Worm (Caenorhabditis elegans) whole organism, late embryonic: ENCODE data around the gene oac-4.

Experiments
- C38D4.7 ChIP-seq: fragments of 200-800 bp; sonication (Bioruptor generic); optimal IDR thresholded peaks from 2 replicates; lab custom pipeline; 2018; ENCODE audit warnings: mild to moderate bottlenecking, missing genetic modification characterization, moderate library complexity, missing compliant biosample characterization
- F13H6.1 ChIP-seq: sonication (generic microtip); optimal IDR thresholded peaks from 2 replicates; lab custom pipeline; 2016; ENCODE audit warnings: missing genetic modification characterization, missing compliant biosample characterization
- K02D7.2 ChIP-seq: sonication (generic microtip); optimal IDR thresholded peaks from 2 replicates; lab custom pipeline; 2017; ENCODE audit warnings: mild to moderate bottlenecking, missing genetic modification characterization, missing compliant biosample characterization
- K09A11.1 ChIP-seq: sonication (generic microtip); optimal IDR thresholded peaks from 2 replicates; lab custom pipeline; 2017; ENCODE audit warnings: antibody characterized with exemption, mild to moderate bottlenecking, missing genetic modification characterization, missing compliant biosample characterization; ENCODE audit not compliant: insufficient read depth
- T23F11.4 ChIP-seq: fragments of 200-800 bp; sonication (Bioruptor generic); optimal IDR thresholded peaks from 2 replicates; lab custom pipeline; 2018; ENCODE audit warnings: mild to moderate bottlenecking, missing genetic modification characterization, missing compliant biosample characterization
- ceh-2 ChIP-seq: sonication (generic microtip); optimal IDR thresholded peaks from 2 replicates; lab custom pipeline; 2016; ENCODE audit warnings: missing genotype, missing genetic modification characterization, missing compliant biosample characterization
- ceh-22 ChIP-seq: sonication (generic microtip); optimal IDR thresholded peaks from 2 replicates; lab custom pipeline; 2017; ENCODE audit warnings: missing biosample characterization, missing genetic modification characterization
- ceh-31 ChIP-seq: sonication (generic microtip); optimal IDR thresholded peaks from 2 replicates; lab custom pipeline; 2016; ENCODE audit warnings: missing genetic modification characterization, missing compliant biosample characterization
- ceh-48 ChIP-seq: sonication (generic microtip); optimal IDR thresholded peaks from 2 replicates; lab custom pipeline; 2016; ENCODE audit warnings: missing genetic modification characterization, inconsistent platforms, missing compliant biosample characterization
- elt-4 ChIP-seq: sonication (generic microtip); optimal IDR thresholded peaks from 2 replicates; lab custom pipeline; 2016; ENCODE audit warnings: missing genetic modification characterization, missing compliant biosample characterization
- ets-4 ChIP-seq: sonication (generic microtip); optimal IDR thresholded peaks from 2 replicates; lab custom pipeline; 2016; ENCODE audit warnings: missing genetic modification characterization, missing compliant biosample characterization
- eyg-1 ChIP-seq: sonication (generic microtip); optimal IDR thresholded peaks from 2 replicates; lab custom pipeline; 2016; ENCODE audit warnings: missing genotype, missing genetic modification characterization, missing compliant biosample characterization
- fkh-10 ChIP-seq: fragments of 150-350 bp; optimal IDR thresholded peaks from 2 replicates; lab custom pipeline; 2014; ENCODE audit warnings: missing biosample characterization, missing genetic modification reagents, missing genetic modification characterization
- fkh-6 ChIP-seq: sonication (generic microtip); optimal IDR thresholded peaks from 2 replicates; lab custom pipeline; 2016; ENCODE audit warnings: missing genetic modification characterization, missing compliant biosample characterization
- hlh-13 ChIP-seq: fragments of 200-800 bp; sonication (Bioruptor generic); optimal IDR thresholded peaks from 2 replicates; lab custom pipeline; 2018; ENCODE audit warnings: mild to moderate bottlenecking, missing genetic modification characterization, missing compliant biosample characterization
- hlh-6 ChIP-seq: sonication (generic microtip); optimal IDR thresholded peaks from 2 replicates; lab custom pipeline; 2016; ENCODE audit warnings: missing genotype, missing genetic modification characterization, missing compliant biosample characterization
- hlh-8 ChIP-seq: sonication (generic microtip); optimal IDR thresholded peaks from 2 replicates; lab custom pipeline; 2016; ENCODE audit warnings: missing genotype, missing genetic modification characterization, missing compliant biosample characterization
- lin-11 ChIP-seq: fragments of 200-800 bp; sonication (Bioruptor generic); optimal IDR thresholded peaks from 2 replicates; lab custom pipeline; 2018; ENCODE audit warnings: mild to moderate bottlenecking, missing genetic modification characterization, missing compliant biosample characterization
- nfya-1 ChIP-seq: sonication (generic microtip); optimal IDR thresholded peaks from 2 replicates; lab custom pipeline; 2017; ENCODE audit warnings: missing genetic modification characterization, mild to moderate bottlenecking, missing compliant biosample characterization, antibody characterized with exemption, moderate library complexity
- nhr-11 ChIP-seq: fragments of 150-350 bp; optimal IDR thresholded peaks from 2 replicates; lab custom pipeline; 2014; ENCODE audit warnings: missing biosample characterization, missing genetic modification characterization
- nhr-232 ChIP-seq: sonication (generic microtip); optimal IDR thresholded peaks from 2 replicates; lab custom pipeline; 2016; ENCODE audit warnings: missing genetic modification characterization, missing compliant biosample characterization
- odd-2 ChIP-seq: sonication (generic microtip); optimal IDR thresholded peaks from 2 replicates; lab custom pipeline; 2017; ENCODE audit warnings: antibody characterized with exemption, mild to moderate bottlenecking, missing genetic modification characterization, missing compliant biosample characterization
- pag-3 ChIP-seq: sonication (generic microtip); optimal IDR thresholded peaks from 2 replicates; lab custom pipeline; 2016; ENCODE audit warnings: missing compliant biosample characterization, missing genetic modification characterization, borderline replicate concordance
- pat-9 ChIP-seq: fragments of 200-800 bp; sonication (Bioruptor generic); optimal IDR thresholded peaks from 2 replicates; lab custom pipeline; 2018; ENCODE audit warnings: mild to moderate bottlenecking, missing genetic modification characterization, moderate library complexity, missing compliant biosample characterization
- pha-4 ChIP-seq: fragments of 150-350 bp; optimal IDR thresholded peaks from 2 replicates; lab custom pipeline; 2018; ENCODE audit warnings: missing biosample characterization, missing genetic modification reagents, missing genetic modification characterization
- pqm-1 ChIP-seq: sonication (generic microtip); optimal IDR thresholded peaks from 2 replicates; lab custom pipeline; 2016; ENCODE audit warnings: missing genetic modification characterization, missing compliant biosample characterization
- ref-2 ChIP-seq: sonication (generic microtip); optimal IDR thresholded peaks from 2 replicates; lab custom pipeline; 2016; ENCODE audit warnings: missing genetic modification characterization, missing compliant biosample characterization
- rnt-1 ChIP-seq: sonication (generic microtip); optimal IDR thresholded peaks from 2 replicates; lab custom pipeline; 2016; ENCODE audit warnings: missing genetic modification characterization, missing compliant biosample characterization
- sox-2 ChIP-seq: fragments of 200-800 bp; sonication (Bioruptor generic); IDR thresholded peaks from 2 replicates; pipeline ENCODE4 v1.3.6; 2022; ENCODE audit warnings: missing genetic modification reagents, missing genetic modification characterization, missing compliant biosample characterization
- tbx-2 ChIP-seq: sonication (generic microtip); optimal IDR thresholded peaks from 2 replicates; lab custom pipeline; 2016; ENCODE audit warnings: missing genetic modification characterization, missing compliant biosample characterization
- unc-42 ChIP-seq: sonication (generic microtip); optimal IDR thresholded peaks from 2 replicates; lab custom pipeline; 2016; ENCODE audit warnings: missing genotype, missing genetic modification characterization, missing compliant biosample characterization
- unc-55 ChIP-seq: sonication (generic microtip); optimal IDR thresholded peaks from 2 replicates; lab custom pipeline; 2017; ENCODE audit warnings: missing biosample characterization, missing genetic modification reagents, missing genetic modification characterization
- unc-86 ChIP-seq: sonication (generic microtip); optimal IDR thresholded peaks from 2 replicates; lab custom pipeline; 2016; ENCODE audit warnings: missing genetic modification characterization, missing compliant biosample characterization
- ztf-16 ChIP-seq: sonication (generic microtip); optimal IDR thresholded peaks from 2 replicates; lab custom pipeline; 2017; ENCODE audit warnings: missing genetic modification characterization, missing compliant biosample characterization

oac-4 gene

ce11 chrII:3835915-3836314 is at the start of gene oac-4:
TSS of gene oac-4 (minus strand) at chrII:3836015.
- TF ChIP-seq unc-42 (tag; lab: Kevin White, UChicago), result no peak
- no peak for TF ChIP-seq ztf-16 (tag; lab: Kevin White, UChicago)
- no peak for TF ChIP-seq F13H6.1
- no peak for TF ChIP-seq ceh-22 (tag; lab: Kevin White, UChicago)
- no peak for TF ChIP-seq lin-11 (tag; lab: Kevin White, UChicago)
- no peak for TF ChIP-seq rnt-1 (tag; lab: Kevin White, UChicago)
- TF ChIP-seq T23F11.4 (GFP tag; lab: Kevin White, UChicago), result no peak
- no peak for TF ChIP-seq ceh-48 (tag; lab: Kevin White, UChicago)
- TF ChIP-seq tbx-2 (tag; lab: Kevin White, UChicago), result no peak
- TF ChIP-seq fkh-6, result no peak
- TF ChIP-seq pat-9 (tag; lab: Kevin White, UChicago), result no peak
- no peak for TF ChIP-seq K02D7.2
- TF ChIP-seq hlh-13 (GFP tag; lab: Kevin White, UChicago), result no peak
- TF ChIP-seq unc-86 (tag; lab: Kevin White, UChicago), result no peak
- TF ChIP-seq pag-3 (tag; lab: Kevin White, UChicago), result no peak
- TF ChIP-seq ceh-2, result no peak
- no peak for TF ChIP-seq ets-4 (tag; lab: Kevin White, UChicago)
- no peak for TF ChIP-seq odd-2 (tag; lab: Kevin White, UChicago)

DNA sequence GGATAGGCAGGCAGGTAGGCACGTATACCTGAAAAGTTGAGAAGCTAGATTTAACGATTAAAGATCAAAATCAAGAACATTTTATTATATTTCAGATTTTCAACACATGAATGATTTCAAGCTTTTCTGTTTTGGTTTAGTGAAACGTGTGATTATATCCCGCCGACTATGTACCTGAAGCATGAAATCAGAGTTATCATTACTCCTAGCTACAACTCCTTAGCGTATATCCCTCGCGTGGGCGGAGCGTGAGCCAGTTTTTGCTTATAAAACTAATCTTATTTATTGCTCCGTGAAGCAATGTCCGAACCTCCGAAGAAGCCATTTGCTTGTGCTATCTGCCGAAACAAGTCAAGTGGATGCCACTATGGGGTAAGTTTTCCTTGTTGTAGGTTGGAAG is 44.1 kb upstream of the oac-4 start, which contains the start of gene nhr-166:
TSS of gene nhr-166 (plus strand) at position 301 of the 400 bp plus-strand sequence.
- no peak for TF ChIP-seq nfya-1 (tag; lab: Kevin White, UChicago)
- TF ChIP-seq C38D4.7 (GFP tag; lab: Kevin White, UChicago), result no peak
- no peak for TF ChIP-seq nhr-11 (tag; lab: Kevin White, UChicago)
- TF ChIP-seq elt-4 (tag; lab: Kevin White, UChicago), result no peak
- TF ChIP-seq unc-86 (tag; lab: Kevin White, UChicago), result no peak
- no peak for TF ChIP-seq ceh-48 (tag; lab: Kevin White, UChicago)
- TF ChIP-seq unc-55 (GFP tag; lab: Kevin White, UChicago), result no peak
- TF ChIP-seq K09A11.1 (tag; lab: Kevin White, UChicago), result no peak
- no peak for TF ChIP-seq hlh-8 (tag; lab: Kevin White, UChicago)
- TF ChIP-seq hlh-6, result no peak
- no peak for TF ChIP-seq ref-2 (tag; lab: Kevin White, UChicago)
- no peak for TF ChIP-seq lin-11 (tag; lab: Kevin White, UChicago)

ce11 chrII:3878330-3878729 is 42.5 kb upstream of the oac-4 start, which contains the start of gene srh-250:
TSS of gene srh-250 (plus strand) at chrII:3878630.
- TF ChIP-seq sox-2 (GFP tag; lab: Robert Waterston, UW), result no peak
- no peak for TF ChIP-seq lin-11 (tag; lab: Kevin White, UChicago)
- TF ChIP-seq rnt-1 (tag; lab: Kevin White, UChicago), result no peak
- TF ChIP-seq ceh-31 (tag; lab: Kevin White, UChicago), result no peak
- TF ChIP-seq eyg-1, result no peak
- TF ChIP-seq ets-4 (tag; lab: Kevin White, UChicago), result no peak
- TF ChIP-seq nhr-11 (tag; lab: Kevin White, UChicago), result no peak
- TF ChIP-seq, all 69 proteins: peak for 0

DNA sequence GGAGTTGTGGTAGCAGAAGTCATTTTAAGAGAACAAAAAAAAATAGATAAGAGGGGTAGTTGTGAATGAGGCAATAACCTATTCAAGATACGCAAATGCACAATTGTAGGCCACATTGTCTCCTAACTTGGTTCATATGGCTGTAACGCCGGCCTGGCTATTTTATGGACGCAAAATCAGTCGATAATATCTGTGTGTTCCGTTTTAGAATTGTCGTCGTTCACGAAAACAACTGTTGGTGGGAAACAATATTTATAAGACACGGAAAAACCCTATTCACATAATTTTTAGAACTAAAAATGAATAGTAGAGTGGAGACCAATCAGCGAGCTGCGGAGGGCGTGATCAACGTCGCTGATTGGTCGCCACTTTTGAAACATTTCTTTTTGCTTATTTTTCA is 42.1 kb upstream of the oac-4 start, which contains the start of gene sdz-7:
TSS of gene sdz-7 (minus strand) at position 101 of the 400 bp plus-strand sequence.
- TF ChIP-seq pqm-1 (no peak), pag-3 (tag; lab: Kevin White, UChicago) (no peak), pha-4 (tag; lab: Kevin White, UChicago) (no peak), fkh-10 (GFP tag; lab: Kevin White, UChicago) (no peak), nfya-1 (tag; lab: Kevin White, UChicago) (peak; percentile 43)

DNA sequence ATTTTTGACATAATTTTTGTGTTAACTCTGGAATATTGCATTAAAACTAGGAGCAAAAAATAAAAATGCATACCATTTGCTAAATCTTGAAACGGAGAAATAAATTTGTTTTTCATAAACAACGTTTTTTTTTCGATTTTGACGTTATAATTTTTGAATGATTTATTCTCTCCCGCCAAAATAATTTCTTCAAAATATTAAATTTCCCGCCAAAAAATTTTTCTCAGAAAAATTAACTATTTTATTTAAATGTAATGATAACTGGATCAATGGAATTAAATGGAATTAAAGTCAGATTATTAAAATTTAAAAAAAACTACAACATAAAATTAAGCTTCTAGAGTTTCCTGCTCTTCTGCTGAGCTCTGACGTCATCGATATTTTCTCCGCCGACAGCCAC is 41.3 kb upstream of the oac-4 start, which contains the start of gene nep-3:
TSS of gene nep-3 (minus strand) at position 101 of the 400 bp plus-strand sequence.
- TF ChIP-seq pha-4 (tag; lab: Kevin White, UChicago) (no peak), nhr-232 (tag; lab: Kevin White, UChicago) (no peak)
